Worm (Caenorhabditis elegans) whole organism, young adult: ENCODE measurements around the gene dbl-1.
"Not testable (repeated sequence)": the region's sequence is repeated elsewhere in the genome, so short reads cannot be mapped to it uniquely, and the experiment has no call there.

ENCODE experiments used
- ama-1 ChIP-seq, 3 experiments: fragments of 150-350 bp in 1 of 3; sonication (generic microtip) in 2 of 3; optimal IDR thresholded peaks; 2 replicates each; lab custom pipeline; 2014 to 2018; ENCODE audit warnings: missing biosample characterization in 2 of 3, missing genetic modification characterization in 2 of 3, missing genetic modification reagents in 2 of 3
- him-1 ChIP-seq: sonication (generic microtip); optimal IDR thresholded peaks from 2 replicates; lab custom pipeline; 2016; ENCODE audit warnings: missing genotype, missing genetic modification reagents, missing genetic modification characterization, missing compliant biosample characterization
- hmg-20 ChIP-seq: fragments of 200-800 bp; sonication (Bioruptor generic); IDR thresholded peaks from 2 replicates; pipeline ENCODE4 v1.3.6; 2022; ENCODE audit warnings: missing genetic modification reagents, missing genetic modification characterization, missing compliant biosample characterization

ce11 chrV:6711071-6711470 is 46.9 kb upstream of the dbl-1 start:
- not testable (repeated sequence) for TF ChIP-seq him-1 (tag; lab: Kevin White, UChicago); ama-1 (optimal IDR thresholded peaks at IDR 0.05; lab: Kevin White, UChicago); ama-1 (GFP tag; optimal IDR thresholded peaks at IDR 0.05; lab: Kevin White, UChicago); hmg-20 (GFP tag; lab: Robert Waterston, UW)
